Fruit fly (Drosophila melanogaster) whole organism, wandering third instar larva: ENCODE data around the gene CG6901.

Experiments used
- Abd-B ChIP-seq: fragments of >200 bp; optimal IDR thresholded peaks from 2 replicates; lab custom pipeline; 2017; ENCODE audit warnings: missing biosample characterization, missing genetic modification characterization
- CG32264 ChIP-seq: fragments of 200-800 bp; sonication (Bioruptor generic); optimal IDR thresholded peaks from 2 replicates; lab custom pipeline; 2016; ENCODE audit warnings: missing biosample characterization, missing genetic modification characterization
- CG9705 ChIP-seq: fragments of 200-800 bp; sonication (Bioruptor generic); optimal IDR thresholded peaks from 2 replicates; lab custom pipeline; 2018; ENCODE audit warnings: missing biosample characterization, mild to moderate bottlenecking, missing genetic modification characterization
- CrebA ChIP-seq: fragments of 200-800 bp; sonication (Bioruptor generic); optimal IDR thresholded peaks from 2 replicates; lab custom pipeline; 2016; ENCODE audit warnings: missing biosample characterization, mild to moderate bottlenecking, missing genetic modification characterization, borderline replicate concordance
- Dfd ChIP-seq: fragments of >200 bp; optimal IDR thresholded peaks from 2 replicates; lab custom pipeline; 2017; ENCODE audit warnings: missing biosample characterization, missing genetic modification characterization
- Dif ChIP-seq: fragments of 200-275, 200-300 bp; sonication (Bioruptor generic); optimal IDR thresholded peaks from 2 replicates; lab custom pipeline; 2018; ENCODE audit warnings: missing biosample characterization, missing genetic modification characterization; ENCODE audit not compliant: partially characterized antibody
- GATAd ChIP-seq: sonication (Bioruptor generic); optimal IDR thresholded peaks from 2 replicates; lab custom pipeline; 2016; ENCODE audit warnings: missing biosample characterization, missing genetic modification characterization
- HLH106 ChIP-seq: fragments of 200-800 bp; optimal IDR thresholded peaks from 3 replicates; lab custom pipeline; 2019; ENCODE audit warnings: missing biosample characterization, mild to moderate bottlenecking, missing genetic modification characterization, moderate library complexity
- Hnf4 ChIP-seq: fragments of 200-800 bp; sonication (Bioruptor generic); optimal IDR thresholded peaks from 2 replicates; lab custom pipeline; 2016; ENCODE audit warnings: missing biosample characterization, mild to moderate bottlenecking, missing genetic modification characterization
- Jra ChIP-seq: sonication (Bioruptor generic); optimal IDR thresholded peaks from 2 replicates; lab custom pipeline; 2016; ENCODE audit warnings: missing biosample characterization, missing genetic modification characterization
- Mio ChIP-seq: sonication (Bioruptor generic); optimal IDR thresholded peaks from 2 replicates; lab custom pipeline; 2016; ENCODE audit warnings: missing biosample characterization, missing genetic modification characterization
- Myc ChIP-seq: fragments of >200 bp; optimal IDR thresholded peaks from 2 replicates; lab custom pipeline; 2017
- OdsH ChIP-seq: fragments of 200-800 bp; sonication (Bioruptor generic); optimal IDR thresholded peaks from 2 replicates; lab custom pipeline; 2016; ENCODE audit warnings: missing biosample characterization, mild to moderate bottlenecking, missing genetic modification characterization
- Rel ChIP-seq, 2 experiments: fragments of 200-800 bp; sonication (Bioruptor generic) in 1 of 2; optimal IDR thresholded peaks; 2 replicates in 1 of 2; 3 replicates in 1 of 2; lab custom pipeline; 2016 to 2019; ENCODE audit warnings: mild to moderate bottlenecking in 2 of 2, missing biosample characterization in 2 of 2, missing genetic modification characterization in 2 of 2, moderate library complexity in 1 of 2
- Sp1 ChIP-seq: fragments of 200-800 bp; sonication (Bioruptor generic); optimal IDR thresholded peaks from 3 replicates; lab custom pipeline; 2019; ENCODE audit warnings: missing biosample characterization, mild to moderate bottlenecking, missing genetic modification characterization, moderate library complexity
- Vsx2 ChIP-seq: fragments of 200-300, 225-300 bp; sonication (Bioruptor generic); optimal IDR thresholded peaks from 2 replicates; lab custom pipeline; 2018; ENCODE audit warnings: missing biosample characterization, missing genetic modification characterization; ENCODE audit not compliant: partially characterized antibody
- br ChIP-seq: fragments of 200-800 bp; sonication (Bioruptor generic); optimal IDR thresholded peaks from 2 replicates; lab custom pipeline; 2016; ENCODE audit warnings: missing biosample characterization, missing genetic modification characterization
- brk ChIP-seq: fragments of 200-800 bp; sonication (Bioruptor generic); optimal IDR thresholded peaks from 2 replicates; lab custom pipeline; 2016; ENCODE audit warnings: missing biosample characterization, mild to moderate bottlenecking, missing genetic modification characterization
- dl ChIP-seq, 2 experiments: fragments of 175-275, 200-275 bp in 1 of 2; fragments of 200-275 bp in 1 of 2; sonication (Bioruptor generic); optimal IDR thresholded peaks; lab custom pipeline; 2018; ENCODE audit warnings: mild to moderate bottlenecking in 2 of 2, missing biosample characterization in 2 of 2, missing genetic modification characterization in 2 of 2, moderate library complexity in 2 of 2; ENCODE audit not compliant: partially characterized antibody in 2 of 2, insufficient read depth in 1 of 2
- dmrt93B ChIP-seq: fragments of 200-800 bp; sonication (Bioruptor generic); optimal IDR thresholded peaks from 2 replicates; lab custom pipeline; 2018; ENCODE audit warnings: missing biosample characterization, mild to moderate bottlenecking, missing genetic modification characterization
- dsf ChIP-seq: sonication (Bioruptor generic); optimal IDR thresholded peaks from 2 replicates; lab custom pipeline; 2016; ENCODE audit warnings: missing biosample characterization, missing genetic modification characterization, borderline replicate concordance
- ey ChIP-seq: fragments of 200-800 bp; sonication (Bioruptor generic); optimal IDR thresholded peaks from 2 replicates; lab custom pipeline; 2016; ENCODE audit warnings: missing biosample characterization, missing genetic modification characterization
- foxo ChIP-seq, 2 experiments: fragments of 200-800 bp; sonication (Bioruptor generic); optimal IDR thresholded peaks; 2 replicates in 1 of 2; 3 replicates in 1 of 2; lab custom pipeline; 2016 to 2017; ENCODE audit warnings: missing biosample characterization in 2 of 2, missing genetic modification characterization in 2 of 2
- h ChIP-seq: fragments of 200-800 bp; sonication (Bioruptor generic); optimal IDR thresholded peaks from 3 replicates; lab custom pipeline; 2016; ENCODE audit warnings: missing biosample characterization, mild to moderate bottlenecking, missing genetic modification characterization
- jim ChIP-seq: fragments of 175-275, 200-325 bp; sonication (Bioruptor generic); optimal IDR thresholded peaks from 2 replicates; lab custom pipeline; 2016; ENCODE audit warnings: missing biosample characterization, mild to moderate bottlenecking, missing genetic modification characterization
- lola ChIP-seq: fragments of >200 bp; optimal IDR thresholded peaks from 2 replicates; lab custom pipeline; 2017; ENCODE audit warnings: missing biosample characterization, missing genetic modification characterization
- pan ChIP-seq: fragments of >200 bp; optimal IDR thresholded peaks from 2 replicates; lab custom pipeline; 2017
- psq ChIP-seq: fragments of 200-800 bp; sonication (Bioruptor generic); optimal IDR thresholded peaks from 3 replicates; lab custom pipeline; 2017; ENCODE audit warnings: missing biosample characterization, mild to moderate bottlenecking, missing genetic modification characterization, moderate library complexity
- sage ChIP-seq: fragments of 200-800 bp; sonication (Bioruptor generic); optimal IDR thresholded peaks from 2 replicates; lab custom pipeline; 2016; ENCODE audit warnings: missing biosample characterization, mild to moderate bottlenecking, missing genetic modification characterization
- sv ChIP-seq: fragments of 200-800 bp; sonication (Bioruptor generic); optimal IDR thresholded peaks from 3 replicates; lab custom pipeline; 2016; ENCODE audit warnings: missing biosample characterization, missing genetic modification characterization
- tai ChIP-seq: sonication (Bioruptor generic); optimal IDR thresholded peaks from 2 replicates; lab custom pipeline; 2016; ENCODE audit warnings: missing biosample characterization, missing genetic modification characterization
- woc ChIP-seq: sonication (Bioruptor generic); optimal IDR thresholded peaks from 2 replicates; lab custom pipeline; 2016; ENCODE audit warnings: missing biosample characterization, mild to moderate bottlenecking, missing genetic modification characterization

CG6901 gene

DNA sequence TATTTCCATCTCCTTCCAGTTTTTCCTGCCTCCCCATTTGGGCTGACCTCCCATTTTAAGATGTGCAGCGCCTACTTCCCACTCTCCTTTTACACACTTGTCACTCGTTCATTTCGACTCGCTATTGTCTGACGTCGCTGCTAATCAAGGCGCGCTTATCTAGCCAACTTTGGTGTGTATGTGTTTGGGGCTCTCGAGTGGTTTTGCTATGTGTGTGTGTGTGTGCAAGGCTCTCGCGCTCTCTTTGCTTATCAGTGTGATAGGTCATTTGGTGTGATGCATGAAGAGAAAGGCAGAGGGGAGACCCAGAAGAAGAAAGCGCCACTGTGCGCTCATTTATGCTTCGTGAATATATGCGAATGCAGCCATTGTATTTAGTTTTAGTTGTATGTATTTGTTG is 38.3 kb upstream of the CG6901 start:
- TF ChIP-seq Dif, result peak; percentile 24
- peak in 1 of 2 experiments; percentile 42 for TF ChIP-seq dl (GFP tag; optimal IDR thresholded peaks at IDR 0.05; lab: Kevin White, UChicago; ENCODE audit: insufficient read depth in 1 of 2, partially characterized antibody in 2 of 2)
- TF ChIP-seq sv, result no peak
- TF ChIP-seq Rel (GFP tag; optimal IDR thresholded peaks at IDR 0.05; lab: Kevin White, UChicago), result no peak
- TF ChIP-seq Rel (tag; optimal IDR thresholded peaks at IDR 0.05; lab: Kevin White, UChicago), result peak; percentile 65
- TF ChIP-seq sage (GFP tag; lab: Kevin White, UChicago), result no peak

DNA sequence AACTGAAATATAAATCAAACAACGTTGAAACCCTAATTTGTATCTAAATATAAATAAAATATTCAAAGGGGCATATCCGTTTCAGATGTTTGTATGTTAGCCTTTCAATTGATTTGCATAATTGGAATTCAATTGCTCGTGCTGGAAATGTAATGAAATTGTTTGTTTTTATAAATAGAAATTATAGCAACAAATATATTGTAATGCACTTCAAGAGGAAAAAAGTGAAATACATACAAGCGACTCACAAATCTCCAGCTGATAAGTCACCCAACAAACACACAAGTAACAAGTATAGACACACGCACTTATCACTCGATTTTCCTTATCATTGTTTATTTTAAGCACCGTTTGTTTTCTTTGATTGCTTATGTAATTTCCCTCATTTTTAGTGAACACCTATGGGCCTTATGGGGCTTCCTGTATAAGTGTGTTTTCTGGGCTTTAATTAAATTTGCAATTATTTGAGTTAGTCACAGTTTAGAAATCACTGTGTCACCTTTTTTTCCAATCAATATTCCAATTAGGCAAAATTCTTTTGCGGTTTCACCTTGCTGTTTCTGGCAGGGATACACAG is 37.5 kb upstream of the CG6901 start:
- TF ChIP-seq Myc (lab: Kevin White, UChicago) (no peak), Rel (GFP tag; optimal IDR thresholded peaks at IDR 0.05; lab: Kevin White, UChicago) (no peak), Rel (tag; optimal IDR thresholded peaks at IDR 0.05; lab: Kevin White, UChicago) (peak; percentile 70)

DNA sequence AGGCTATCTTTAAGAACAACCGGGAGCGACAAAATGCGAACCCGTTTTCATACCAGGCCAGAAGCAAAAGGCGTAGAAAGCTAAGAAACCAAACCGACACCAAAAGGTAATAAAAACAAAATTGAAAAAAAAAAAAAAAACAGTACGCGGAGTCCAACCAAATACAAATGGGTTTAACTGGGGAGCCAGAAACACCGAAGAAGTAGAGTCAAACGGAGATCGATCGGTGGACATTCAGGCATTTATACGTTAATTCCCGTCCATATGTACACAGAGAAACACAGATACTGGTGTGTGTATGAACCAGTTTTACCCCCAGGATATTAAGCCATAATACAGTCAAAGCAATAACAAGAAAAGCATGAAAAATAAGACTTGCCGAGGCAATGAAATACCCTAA is 36.0 kb upstream of the CG6901 start:
- TF ChIP-seq tai (GFP tag; lab: Kevin White, UChicago) (no peak), psq (GFP tag; lab: Kevin White, UChicago) (peak; percentile 75), Vsx2 (GFP tag; lab: Kevin White, UChicago) (peak; percentile 8), HLH106 (tag; lab: Kevin White, UChicago) (no peak), Jra (GFP tag; lab: Kevin White, UChicago) (no peak)

DNA sequence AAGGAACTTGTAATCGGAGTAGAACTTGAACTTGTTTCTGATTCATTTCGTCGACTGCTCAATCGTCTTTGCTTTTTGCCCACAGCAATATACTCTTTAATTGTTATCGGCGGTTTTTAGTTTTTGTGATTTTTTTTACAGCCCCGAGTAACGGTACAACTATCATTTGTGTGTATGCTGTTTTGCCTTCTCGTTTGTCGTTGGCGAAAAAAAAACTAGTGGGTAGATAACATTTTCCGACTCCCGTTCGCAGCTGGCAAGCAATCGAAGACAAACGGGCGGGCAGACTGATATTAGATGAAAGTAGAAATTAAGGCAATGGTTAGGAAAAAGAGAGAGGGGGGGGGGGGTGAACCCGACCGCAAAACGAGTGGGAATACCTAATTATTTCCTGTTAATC is 35.4 kb upstream of the CG6901 start:
- TF ChIP-seq Dif, result no peak
- TF ChIP-seq Jra (GFP tag; lab: Kevin White, UChicago), result no peak
- TF ChIP-seq br (GFP tag; lab: Kevin White, UChicago), result no peak
- TF ChIP-seq Hnf4 (GFP tag; lab: Kevin White, UChicago), result no peak
- no peak for TF ChIP-seq Dfd (GFP tag; lab: Kevin White, UChicago)
- no peak for TF ChIP-seq dsf (GFP tag; lab: Kevin White, UChicago)
- no peak for TF ChIP-seq woc (GFP tag; lab: Kevin White, UChicago)
- TF ChIP-seq HLH106 (tag; lab: Kevin White, UChicago), result no peak
- no peak for TF ChIP-seq CG9705 (GFP tag; lab: Kevin White, UChicago)
- no peak for TF ChIP-seq psq (GFP tag; lab: Kevin White, UChicago)
- TF ChIP-seq CrebA (GFP tag; lab: Kevin White, UChicago), result no peak
- no peak for TF ChIP-seq CG32264
- TF ChIP-seq foxo (GFP tag; optimal IDR thresholded peaks at IDR 0.05; lab: Kevin White, UChicago), result no peak
- no peak for TF ChIP-seq pan (lab: Kevin White, UChicago)
- no peak for TF ChIP-seq sage (GFP tag; lab: Kevin White, UChicago)
- no peak for TF ChIP-seq GATAd (GFP tag; lab: Kevin White, UChicago)
- no peak for TF ChIP-seq OdsH

DNA sequence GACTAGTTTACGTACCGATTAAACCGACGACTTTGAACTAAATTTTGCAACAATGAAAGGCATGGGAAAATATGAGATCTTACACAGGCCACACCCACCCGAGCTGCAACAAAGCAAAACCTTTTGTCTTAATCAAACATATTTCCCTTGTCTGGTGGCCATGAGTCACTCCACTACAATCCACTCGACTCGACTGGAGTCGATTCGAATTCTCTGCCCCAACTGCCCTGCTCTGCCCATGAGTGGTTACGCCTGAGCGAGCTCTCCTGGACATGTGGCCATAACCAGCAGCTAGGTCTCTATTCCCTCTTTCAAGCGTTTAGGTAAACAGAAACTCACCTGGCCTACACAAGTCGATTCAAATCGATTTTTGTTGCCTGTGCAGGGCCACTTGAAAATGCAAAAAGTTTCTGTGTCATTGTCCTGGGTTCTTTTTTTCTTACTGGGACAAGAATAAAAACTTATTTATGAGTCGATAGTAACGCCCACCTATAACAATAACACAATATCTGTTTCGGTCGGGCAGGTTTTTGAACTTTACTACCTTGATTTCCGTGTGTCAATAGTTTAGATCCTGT is 34.4 kb upstream of the CG6901 start:
- TF ChIP-seq Myc (lab: Kevin White, UChicago) (no peak), brk (GFP tag; lab: Kevin White, UChicago) (no peak), br (GFP tag; lab: Kevin White, UChicago) (no peak), sage (GFP tag; lab: Kevin White, UChicago) (no peak), Rel (GFP tag; optimal IDR thresholded peaks at IDR 0.05; lab: Kevin White, UChicago) (no peak), Rel (tag; optimal IDR thresholded peaks at IDR 0.05; lab: Kevin White, UChicago) (no peak), h (GFP tag; lab: Kevin White, UChicago) (no peak), dmrt93B (no peak), woc (GFP tag; lab: Kevin White, UChicago) (no peak)

DNA sequence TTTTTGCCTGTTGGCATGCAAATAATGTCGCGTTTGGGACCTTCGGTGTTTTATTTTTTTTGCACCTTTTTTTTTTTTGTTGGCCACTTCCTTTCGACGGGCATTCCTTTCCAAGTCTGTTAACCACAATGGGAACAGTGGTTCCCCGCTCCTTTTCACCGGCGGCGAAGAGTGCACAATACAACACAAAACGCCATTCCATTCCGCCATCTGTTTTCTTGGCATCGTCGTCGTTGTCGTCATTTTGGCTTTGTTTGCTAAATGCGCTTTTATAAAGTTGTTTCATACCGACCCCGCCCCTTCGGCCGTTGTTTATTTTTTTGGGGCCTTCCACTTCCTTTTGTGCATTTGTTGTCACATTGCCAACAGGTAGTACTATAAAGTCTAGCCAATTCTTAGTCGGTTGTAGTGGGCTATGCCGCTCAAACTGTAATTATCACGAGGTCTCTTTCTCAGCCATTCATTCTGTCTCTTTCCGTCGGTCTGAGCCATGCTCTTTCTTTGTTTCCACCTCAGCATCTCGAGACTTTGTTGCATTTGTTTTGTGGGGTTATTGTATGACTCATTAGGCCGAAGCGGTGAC is 32.9 kb upstream of the CG6901 start:
- no peak for TF ChIP-seq tai (GFP tag; lab: Kevin White, UChicago)
- TF ChIP-seq Mio (GFP tag; lab: Kevin White, UChicago), result no peak
- TF ChIP-seq psq (GFP tag; lab: Kevin White, UChicago), result peak; percentile 74
- TF ChIP-seq lola (GFP tag; lab: Kevin White, UChicago), result no peak
- TF ChIP-seq foxo (GFP tag; optimal IDR thresholded peaks at IDR 0.05; lab: Kevin White, UChicago), result no peak
- TF ChIP-seq ey (GFP tag; lab: Kevin White, UChicago), result no peak
- no peak for TF ChIP-seq CG9705 (GFP tag; lab: Kevin White, UChicago)
- no peak for TF ChIP-seq GATAd (GFP tag; lab: Kevin White, UChicago)
- TF ChIP-seq sage (GFP tag; lab: Kevin White, UChicago), result no peak
- TF ChIP-seq Sp1 (GFP tag; lab: Kevin White, UChicago), result no peak
- no peak for TF ChIP-seq Rel (GFP tag; optimal IDR thresholded peaks at IDR 0.05; lab: Kevin White, UChicago)
- peak; percentile 77 for TF ChIP-seq Rel (tag; optimal IDR thresholded peaks at IDR 0.05; lab: Kevin White, UChicago)
- no peak for TF ChIP-seq dmrt93B
- no peak for TF ChIP-seq jim (GFP tag; lab: Kevin White, UChicago)
- TF ChIP-seq Jra (GFP tag; lab: Kevin White, UChicago), result peak; percentile 24
- no peak for TF ChIP-seq Abd-B (GFP tag; lab: Kevin White, UChicago)
